Fruit fly (Drosophila melanogaster) whole organism, pupa: Measurements from ENCODE around the gene Fuca.

Experiments used
- CG14655 ChIP-seq: fragments of 200-800 bp; sonication (Bioruptor generic); optimal IDR thresholded peaks from 3 replicates; lab custom pipeline; 2017; ENCODE audit warnings: mild to moderate bottlenecking, missing biosample characterization, missing genetic modification reagents, missing genetic modification characterization
- CG15710 ChIP-seq: fragments of 200-800 bp; sonication (Bioruptor generic); optimal IDR thresholded peaks from 2 replicates; lab custom pipeline; 2018; ENCODE audit warnings: missing biosample characterization, mild to moderate bottlenecking, missing genetic modification characterization, moderate library complexity
- CG17806 ChIP-seq: fragments of 200-800 bp; sonication (Bioruptor generic); optimal IDR thresholded peaks from 2 replicates; lab custom pipeline; 2018; ENCODE audit warnings: missing biosample characterization, mild to moderate bottlenecking, missing genetic modification characterization, moderate library complexity
- CG34367 ChIP-seq: fragments of 200-800 bp; sonication (Bioruptor generic); optimal IDR thresholded peaks from 2 replicates; lab custom pipeline; 2018; ENCODE audit warnings: missing biosample characterization, mild to moderate bottlenecking, missing genetic modification characterization
- CG4496 ChIP-seq: fragments of 200-800 bp; sonication (Bioruptor generic); IDR thresholded peaks from 3 replicates; pipeline ENCODE4 v1.3.6; 2022; ENCODE audit warnings: missing biosample characterization, missing genetic modification characterization
- CG8301 ChIP-seq: fragments of 200-800 bp; sonication (Bioruptor generic); optimal IDR thresholded peaks from 2 replicates; lab custom pipeline; 2018; ENCODE audit warnings: missing biosample characterization, mild to moderate bottlenecking, missing genetic modification characterization
- EcR ChIP-seq: fragments of 200-800 bp; sonication (Bioruptor generic); optimal IDR thresholded peaks from 3 replicates; lab custom pipeline; 2019; ENCODE audit warnings: missing biosample characterization, missing genetic modification characterization, mild to moderate bottlenecking, moderate library complexity, missing genetic modification reagents
- Ets98B ChIP-seq: fragments of 200-800 bp; sonication (Bioruptor generic); IDR thresholded peaks from 2 replicates; pipeline ENCODE4 v1.3.6; 2022; ENCODE audit warnings: missing biosample characterization, missing genetic modification characterization
- Pif1B ChIP-seq: fragments of 200-800 bp; sonication (Bioruptor generic); optimal IDR thresholded peaks from 3 replicates; lab custom pipeline; 2016; ENCODE audit warnings: missing biosample characterization, missing genetic modification characterization
- rn ChIP-seq: fragments of 200-800 bp; sonication (Bioruptor generic); IDR thresholded peaks from 2 replicates; pipeline ENCODE4 v1.3.6; 2022; ENCODE audit warnings: missing biosample characterization, missing genetic modification characterization

dm6 chr3L:11539511-11540329 is 17.2 kb upstream of the Fuca start:
- TF ChIP-seq CG14655 (GFP tag; lab: Kevin White, UChicago) (no peak), rn (GFP tag; lab: Robert Waterston, UW) (no peak), CG17806 (no peak), Pif1B (GFP tag; lab: Kevin White, UChicago) (no peak), EcR (GFP tag; lab: Kevin White, UChicago) (no peak), CG4496 (GFP tag; lab: Robert Waterston, UW) (no peak), CG34367 (tag; lab: Kevin White, UChicago) (no peak), CG15710 (tag; lab: Kevin White, UChicago) (no peak), CG8301 (no peak), Ets98B (GFP tag; lab: Robert Waterston, UW) (no peak)
